Fruit fly (Drosophila melanogaster) whole organism, embryonic: ENCODE results near the gene Irbp18.

Experiments used
- Blimp-1 ChIP-seq: fragments of 200-800 bp; sonication (Bioruptor generic); optimal IDR thresholded peaks from 3 replicates; lab custom pipeline; 2018; ENCODE audit warnings: missing biosample characterization, missing genetic modification characterization, mild to moderate bottlenecking, moderate library complexity, missing genetic modification reagents
- CG10654 ChIP-seq: fragments of 200-800 bp; sonication (Bioruptor generic); optimal IDR thresholded peaks from 2 replicates; lab custom pipeline; 2016; ENCODE audit warnings: missing biosample characterization, missing genetic modification characterization
- CG11247 ChIP-seq: fragments of 200-800 bp; sonication (Bioruptor generic); IDR thresholded peaks from 2 replicates; pipeline ENCODE4 v1.3.6; 2022; ENCODE audit warnings: missing biosample characterization, missing genetic modification characterization
- CG14441 ChIP-seq: fragments of 200-800 bp; sonication (Bioruptor generic); IDR thresholded peaks from 2 replicates; pipeline ENCODE4 v1.3.6; 2022; ENCODE audit warnings: missing biosample characterization, missing genetic modification characterization
- CG14860 ChIP-seq: fragments of 200-800 bp; sonication (Bioruptor generic); IDR thresholded peaks from 3 replicates; pipeline ENCODE4 v1.3.6; 2022; ENCODE audit warnings: missing biosample characterization, missing genetic modification characterization; ENCODE audit not compliant: partially characterized antibody
- CG15479 ChIP-seq: fragments of 200-800 bp; sonication (Bioruptor generic); optimal IDR thresholded peaks from 3 replicates; lab custom pipeline; 2019; ENCODE audit warnings: missing biosample characterization, mild to moderate bottlenecking, missing genetic modification characterization, moderate library complexity
- CG15696 ChIP-seq: fragments of 200-800 bp; sonication (Bioruptor generic); optimal IDR thresholded peaks from 2 replicates; lab custom pipeline; 2019; ENCODE audit warnings: missing biosample characterization, mild to moderate bottlenecking, missing genetic modification characterization, moderate library complexity
- CG16863 ChIP-seq: fragments of 200-800 bp; sonication (Bioruptor generic); optimal IDR thresholded peaks from 3 replicates; lab custom pipeline; 2016; ENCODE audit warnings: missing biosample characterization, missing genetic modification characterization
- CG17361 ChIP-seq: fragments of 200-800 bp; sonication (Bioruptor generic); IDR thresholded peaks from 3 replicates; pipeline ENCODE4 v1.3.6; 2022; ENCODE audit warnings: missing biosample characterization, missing genetic modification characterization
- CG1792 ChIP-seq: fragments of 200-800 bp; sonication (Bioruptor generic); optimal IDR thresholded peaks from 2 replicates; lab custom pipeline; 2016; ENCODE audit warnings: missing biosample characterization, missing genetic modification characterization
- CG18764 ChIP-seq: fragments of 200-800 bp; sonication (Bioruptor generic); optimal IDR thresholded peaks from 3 replicates; lab custom pipeline; 2016; ENCODE audit warnings: missing biosample characterization, missing genetic modification characterization
- CG2889 ChIP-seq: fragments of 200-800 bp; sonication (Bioruptor generic); IDR thresholded peaks from 3 replicates; pipeline ENCODE4 v1.3.6; 2022; ENCODE audit warnings: missing biosample characterization, missing genetic modification characterization
- CG3065 ChIP-seq: fragments of 200-800 bp; sonication (Bioruptor generic); optimal IDR thresholded peaks from 2 replicates; lab custom pipeline; 2016; ENCODE audit warnings: missing biosample characterization, missing genetic modification characterization
- CG32532 ChIP-seq: fragments of 200-800 bp; sonication (Bioruptor generic); IDR thresholded peaks from 2 replicates; pipeline ENCODE4 v1.3.6; 2022; ENCODE audit warnings: missing biosample characterization, missing genetic modification characterization
- CG5180 ChIP-seq: fragments of 200-800 bp; sonication (Bioruptor generic); optimal IDR thresholded peaks from 3 replicates; lab custom pipeline; 2017; ENCODE audit warnings: missing biosample characterization, missing genetic modification characterization, mild to moderate bottlenecking, moderate library complexity, missing genetic modification reagents
- CG6254 ChIP-seq: fragments of 200-800 bp; sonication (Bioruptor generic); optimal IDR thresholded peaks from 3 replicates; lab custom pipeline; 2017; ENCODE audit warnings: mild to moderate bottlenecking, missing biosample characterization, missing genetic modification reagents, missing genetic modification characterization
- CG6813 ChIP-seq: fragments of 200-800 bp; sonication (Bioruptor generic); optimal IDR thresholded peaks from 2 replicates; lab custom pipeline; 2017; ENCODE audit warnings: missing biosample characterization, missing genetic modification characterization, mild to moderate bottlenecking, moderate library complexity, missing genetic modification reagents
- CG7786 ChIP-seq: fragments of 200-800 bp; sonication (Bioruptor generic); optimal IDR thresholded peaks from 2 replicates; lab custom pipeline; 2016; ENCODE audit warnings: missing biosample characterization, missing genetic modification characterization
- CG7839 ChIP-seq: fragments of 200-800 bp; sonication (Bioruptor generic); optimal IDR thresholded peaks from 3 replicates; lab custom pipeline; 2018; ENCODE audit warnings: missing biosample characterization, mild to moderate bottlenecking, missing genetic modification characterization, moderate library complexity
- Chrac-16 ChIP-seq: fragments of 200-800 bp; sonication (Bioruptor generic); optimal IDR thresholded peaks from 3 replicates; lab custom pipeline; 2016; ENCODE audit warnings: missing biosample characterization, missing genetic modification characterization
- Ets97D ChIP-seq: fragments of 200-800 bp; sonication (Bioruptor generic); optimal IDR thresholded peaks from 3 replicates; lab custom pipeline; 2016; ENCODE audit warnings: missing biosample characterization, missing genetic modification characterization
- H15 ChIP-seq: fragments of 200-800 bp; sonication (Bioruptor generic); IDR thresholded peaks from 3 replicates; pipeline ENCODE4 v1.3.6; 2022; ENCODE audit warnings: missing biosample characterization, missing genetic modification characterization
- MESR4 ChIP-seq: fragments of 200-800 bp; sonication (Bioruptor generic); optimal IDR thresholded peaks from 2 replicates; lab custom pipeline; 2018; ENCODE audit warnings: missing biosample characterization, mild to moderate bottlenecking, missing genetic modification characterization, moderate library complexity
- Max ChIP-seq: fragments of 200-800 bp; sonication (Bioruptor generic); optimal IDR thresholded peaks from 2 replicates; lab custom pipeline; 2016; ENCODE audit warnings: missing biosample characterization, mild to moderate bottlenecking, missing genetic modification characterization
- Neu2 ChIP-seq: fragments of 200-800 bp; sonication (Bioruptor generic); optimal IDR thresholded peaks from 3 replicates; lab custom pipeline; 2016; ENCODE audit warnings: missing biosample characterization, missing genetic modification characterization, borderline replicate concordance
- Oaz ChIP-seq: fragments of 200-800 bp; sonication (Bioruptor generic); IDR thresholded peaks from 2 replicates; pipeline ENCODE4 v1.3.6; 2022; ENCODE audit warnings: missing biosample characterization, missing genetic modification characterization
- Ravus ChIP-seq: fragments of 200-800 bp; sonication (Bioruptor generic); IDR thresholded peaks from 2 replicates; pipeline ENCODE4 v1.3.6; 2022; ENCODE audit warnings: missing biosample characterization, missing genetic modification characterization
- Side ChIP-seq: fragments of 200-800 bp; sonication (Bioruptor generic); optimal IDR thresholded peaks from 2 replicates; lab custom pipeline; 2016; ENCODE audit warnings: missing biosample characterization, missing genetic modification characterization
- Vsx1 ChIP-seq: fragments of 200-800 bp; sonication (Bioruptor generic); optimal IDR thresholded peaks from 2 replicates; lab custom pipeline; 2017; ENCODE audit warnings: missing biosample characterization, mild to moderate bottlenecking, missing genetic modification characterization, missing genetic modification reagents
- ash1 ChIP-seq: fragments of 200-800 bp; sonication (Bioruptor generic); optimal IDR thresholded peaks from 2 replicates; lab custom pipeline; 2018; ENCODE audit warnings: missing biosample characterization, mild to moderate bottlenecking, missing genetic modification characterization
- chinmo ChIP-seq: fragments of 200-800 bp; sonication (Bioruptor generic); IDR thresholded peaks from 4 replicates; pipeline ENCODE4 v1.3.6; 2022; ENCODE audit warnings: missing biosample characterization, missing genetic modification characterization; ENCODE audit not compliant: partially characterized antibody
- chn ChIP-seq: fragments of 200-800 bp; sonication (Bioruptor generic); optimal IDR thresholded peaks from 2 replicates; lab custom pipeline; 2016; ENCODE audit warnings: missing biosample characterization, missing genetic modification characterization
- corto ChIP-seq: fragments of 200-800 bp; sonication (Bioruptor generic); optimal IDR thresholded peaks from 2 replicates; lab custom pipeline; 2016; ENCODE audit warnings: missing biosample characterization, mild to moderate bottlenecking, missing genetic modification characterization, moderate library complexity
- dan ChIP-seq: fragments of 200-800 bp; sonication (Bioruptor generic); IDR thresholded peaks from 2 replicates; pipeline ENCODE4 v1.3.6; 2022; ENCODE audit warnings: missing biosample characterization, missing genetic modification characterization
- fd3F ChIP-seq: fragments of 200-800 bp; sonication (Bioruptor generic); optimal IDR thresholded peaks from 2 replicates; lab custom pipeline; 2018; ENCODE audit warnings: missing biosample characterization, mild to moderate bottlenecking, missing genetic modification characterization, moderate library complexity
- fd64A ChIP-seq: fragments of 200-800 bp; sonication (Bioruptor generic); optimal IDR thresholded peaks from 3 replicates; lab custom pipeline; 2018; ENCODE audit warnings: missing biosample characterization, mild to moderate bottlenecking, missing genetic modification characterization
- fru ChIP-seq: fragments of >200 bp; optimal IDR thresholded peaks from 2 replicates; lab custom pipeline; 2017
- grau ChIP-seq: fragments of 200-800 bp; optimal IDR thresholded peaks from 3 replicates; lab custom pipeline; 2019; ENCODE audit warnings: missing biosample characterization, mild to moderate bottlenecking, missing genetic modification characterization, moderate library complexity
- hb ChIP-seq: fragments of 200-800 bp; sonication (Bioruptor generic); IDR thresholded peaks from 3 replicates; pipeline ENCODE4 v1.3.6; 2022; ENCODE audit warnings: missing biosample characterization, missing genetic modification characterization; ENCODE audit not compliant: partially characterized antibody
- her ChIP-seq: fragments of 200-800 bp; sonication (Bioruptor generic); optimal IDR thresholded peaks from 2 replicates; lab custom pipeline; 2016; ENCODE audit warnings: missing biosample characterization, missing genetic modification characterization
- jumu ChIP-seq: fragments of 200-800 bp; sonication (Bioruptor generic); optimal IDR thresholded peaks from 3 replicates; lab custom pipeline; 2016; ENCODE audit warnings: missing biosample characterization, missing genetic modification characterization
- kni ChIP-seq: fragments of 200-800 bp; sonication (Bioruptor generic); optimal IDR thresholded peaks from 3 replicates; lab custom pipeline; 2017; ENCODE audit warnings: mild to moderate bottlenecking, missing biosample characterization, missing genetic modification reagents, missing genetic modification characterization
- lab ChIP-seq: fragments of 200-800 bp; sonication (Bioruptor generic); optimal IDR thresholded peaks from 3 replicates; lab custom pipeline; 2017; ENCODE audit warnings: missing biosample characterization, missing genetic modification characterization, mild to moderate bottlenecking, moderate library complexity, missing genetic modification reagents
- nom ChIP-seq: fragments of 200-800 bp; sonication (Bioruptor generic); optimal IDR thresholded peaks from 2 replicates; lab custom pipeline; 2017; ENCODE audit warnings: missing biosample characterization, missing genetic modification characterization, mild to moderate bottlenecking, moderate library complexity, missing genetic modification reagents
- otp ChIP-seq: fragments of 200-800 bp; sonication (Bioruptor generic); IDR thresholded peaks from 3 replicates; pipeline ENCODE4, ENCODE4 v1.3.6; 2022; ENCODE audit warnings: missing biosample characterization, missing genetic modification characterization
- prd ChIP-seq, 3 experiments: fragments of >200 bp in 2 of 3; fragments of 200-800 bp in 1 of 3; sonication (Bioruptor generic) in 1 of 3; optimal IDR thresholded peaks in 2 of 3; IDR thresholded peaks in 1 of 3; 2 replicates in 2 of 3; 3 replicates in 1 of 3; pipeline versions ENCODE4 v1.3.6 to Lab custom; 2017 to 2022; ENCODE audit warnings: missing biosample characterization in 1 of 3, missing genetic modification characterization in 1 of 3
- scrt ChIP-seq: fragments of 200-800 bp; sonication (Bioruptor generic); optimal IDR thresholded peaks from 2 replicates; lab custom pipeline; 2018; ENCODE audit warnings: missing biosample characterization, mild to moderate bottlenecking, missing genetic modification characterization, moderate library complexity
- twi ChIP-seq: fragments of 200-800 bp; optimal IDR thresholded peaks from 2 replicates; lab custom pipeline; 2019; ENCODE audit warnings: missing biosample characterization, mild to moderate bottlenecking, missing genetic modification characterization, moderate library complexity
- tx ChIP-seq: fragments of 200-800 bp; sonication (Bioruptor generic); optimal IDR thresholded peaks from 2 replicates; lab custom pipeline; 2016; ENCODE audit warnings: missing biosample characterization, missing genetic modification characterization
- vnd ChIP-seq: fragments of 200-800 bp; sonication (Bioruptor generic); IDR thresholded peaks from 3 replicates; pipeline ENCODE4 v1.3.6; 2022; ENCODE audit warnings: missing biosample characterization, missing genetic modification characterization; ENCODE audit not compliant: partially characterized antibody

Irbp18 gene

dm6 chr3L:11061200-11061599 is 36.8 kb downstream of the Irbp18 start, which contains the start of the genes CG6321 and Blos2 (continued):
- TF ChIP-seq prd (optimal IDR thresholded peaks at IDR 0.05; lab: Kevin White, UChicago), result no peak
- TF ChIP-seq prd (GFP tag; IDR thresholded peaks at IDR 0.05; lab: Robert Waterston, UW), result peak; percentile 61; the same call in 2 of the 3 replicates
- TF ChIP-seq Vsx1 (GFP tag; lab: Kevin White, UChicago), result peak; percentile 34
- peak; percentile 85 for TF ChIP-seq grau (tag; lab: Kevin White, UChicago)
- TF ChIP-seq Ets97D (GFP tag; lab: Kevin White, UChicago), result peak; percentile 30
- peak; percentile 54 for TF ChIP-seq Oaz (GFP tag; lab: Robert Waterston, UW)
- peak; percentile 50 for TF ChIP-seq CG10654 (GFP tag; lab: Kevin White, UChicago)
- TF ChIP-seq CG6254 (GFP tag; lab: Kevin White, UChicago), result peak; percentile 23
- peak; percentile 13 for TF ChIP-seq fd64A (GFP tag; lab: Kevin White, UChicago)
- no peak for TF ChIP-seq MESR4 (GFP tag; lab: Kevin White, UChicago)
- no peak for TF ChIP-seq Ravus
- peak; percentile 1 for TF ChIP-seq CG16863 (GFP tag; lab: Kevin White, UChicago)
- no peak for TF ChIP-seq kni
- peak; percentile 70; the same call in 1 of the 2 replicates for TF ChIP-seq CG32532 (GFP tag; lab: Robert Waterston, UW)
- peak; percentile 76 for TF ChIP-seq CG15696 (tag; lab: Kevin White, UChicago)
- TF ChIP-seq Chrac-16, result peak; percentile 55
- TF ChIP-seq CG7786 (GFP tag; lab: Kevin White, UChicago), result peak; percentile 13
- no peak for TF ChIP-seq fru (lab: Kevin White, UChicago)
- TF ChIP-seq lab, result peak; percentile 86
- TF ChIP-seq her (GFP tag; lab: Kevin White, UChicago), result no peak
- peak; percentile 42 for TF ChIP-seq chn (GFP tag; lab: Kevin White, UChicago)
- TF ChIP-seq hb (GFP tag; lab: Robert Waterston, UW), result no peak
- peak; percentile 81 for TF ChIP-seq CG17361
- no peak for TF ChIP-seq CG1792 (GFP tag; lab: Kevin White, UChicago)
- TF ChIP-seq chinmo (GFP tag; lab: Robert Waterston, UW), result no peak
- TF ChIP-seq CG2889, result no peak
- no peak for TF ChIP-seq vnd (GFP tag; lab: Robert Waterston, UW)
- TF ChIP-seq CG6813 (GFP tag; lab: Kevin White, UChicago), result peak; percentile 26
- peak; percentile 75 for TF ChIP-seq CG14441
- TF ChIP-seq Neu2, result no peak
- 0 out of 3 replicates have a peak, but pooled peaks have one; percentile 27 for TF ChIP-seq H15 (GFP tag; lab: Robert Waterston, UW)
- peak; percentile 78 for TF ChIP-seq Blimp-1 (GFP tag; lab: Kevin White, UChicago)
- peak; percentile 67 for TF ChIP-seq Max (GFP tag; lab: Kevin White, UChicago)
- TF ChIP-seq scrt (GFP tag; lab: Kevin White, UChicago), result peak; percentile 68
- TF ChIP-seq dan (GFP tag; lab: Robert Waterston, UW), result no peak
- no peak for TF ChIP-seq CG14860 (GFP tag; lab: Robert Waterston, UW)
- no peak for TF ChIP-seq jumu
- peak; percentile 51 for TF ChIP-seq twi
- peak; percentile 38 for TF ChIP-seq Side (GFP tag; lab: Kevin White, UChicago)
- no peak for TF ChIP-seq corto (GFP tag; lab: Kevin White, UChicago)
- TF ChIP-seq fd3F (GFP tag; lab: Kevin White, UChicago), result peak; percentile 64
- TF ChIP-seq CG11247 (GFP tag; lab: Robert Waterston, UW), result peak; percentile 50
- TF ChIP-seq nom, result peak; percentile 20
- TF ChIP-seq otp (GFP tag; lab: Robert Waterston, UW), result no peak
- peak; percentile 94 for TF ChIP-seq CG7839
- no peak for TF ChIP-seq ash1 (GFP tag; lab: Kevin White, UChicago)
- TF ChIP-seq tx (GFP tag; lab: Kevin White, UChicago), result peak; percentile 3
- no peak for TF ChIP-seq CG3065 (GFP tag; lab: Kevin White, UChicago)
- peak; percentile 4 for TF ChIP-seq CG18764 (GFP tag; lab: Kevin White, UChicago)
- peak; percentile 40 for TF ChIP-seq CG5180 (GFP tag; lab: Kevin White, UChicago)
- no peak for TF ChIP-seq CG15479 (GFP tag; lab: Kevin White, UChicago)
